Worm (Caenorhabditis elegans): Measurements from ENCODE around the gene T10D4.1.
"Not testable (repeated sequence)": the region's sequence is repeated elsewhere in the genome, so short reads cannot be mapped to it uniquely, and the experiment has no call there.

DNA sequence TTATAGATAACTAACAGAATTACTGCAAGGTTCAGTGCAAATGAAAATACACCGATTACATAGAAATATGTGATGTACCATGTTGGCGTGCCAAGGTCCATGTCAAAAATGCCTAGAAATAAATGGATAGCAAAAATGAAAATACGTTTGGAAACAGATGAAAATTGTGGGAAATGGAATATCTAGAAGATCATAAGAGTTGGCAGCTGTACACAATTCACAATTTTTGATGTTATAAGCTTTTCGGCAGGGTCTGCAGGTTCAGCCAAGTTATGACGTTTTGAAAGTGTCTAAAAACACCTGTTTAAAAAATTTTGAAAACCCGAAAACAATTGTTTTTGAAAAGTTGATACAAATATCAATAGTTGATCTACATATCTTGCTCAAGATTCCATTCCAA is 5.4 kb upstream of the T10D4.1 start, which contains the start of gene sri-43:
- not testable (repeated sequence) for TF ChIP-seq pqm-1 (tag; optimal IDR thresholded peaks at IDR 0.05); pha-4 (GFP tag; IDR thresholded peaks at IDR 0.05); pha-4 (tag; optimal IDR thresholded peaks at IDR 0.05)
